Worm (Caenorhabditis elegans): ENCODE data around the gene col-3.

ce11 chrIV:8820041-8820440 is 4.5 kb upstream of the col-3 start, which contains the start of gene T28C6.3:
- TF ChIP-seq hmg-4 (GFP tag; optimal IDR thresholded peaks at IDR 0.05) = no peak
- TF ChIP-seq hnd-1 (tag; optimal IDR thresholded peaks at IDR 0.05) = no peak
- no peak for TF ChIP-seq tbx-37 (GFP tag; conservative IDR thresholded peaks at IDR 0.05)
- no peak for TF ChIP-seq tra-4 (tag; optimal IDR thresholded peaks at IDR 0.05)
- no peak for TF ChIP-seq ama-1 (optimal IDR thresholded peaks at IDR 0.05)
- TF ChIP-seq sea-1 (GFP tag; conservative IDR thresholded peaks at IDR 0.05) = no peak
- no peak for TF ChIP-seq ceh-13 (GFP tag; optimal IDR thresholded peaks at IDR 0.05)
- TF ChIP-seq hmbx-1 (tag; optimal IDR thresholded peaks at IDR 0.05) = no peak
- TF ChIP-seq scrt-1 (GFP tag; IDR thresholded peaks at IDR 0.05) = no peak
- no peak for TF ChIP-seq aly-1 (tag; optimal IDR thresholded peaks at IDR 0.05)
- TF ChIP-seq F13C5.2 (tag; optimal IDR thresholded peaks at IDR 0.05) = no peak
